Fruit fly (Drosophila melanogaster): ENCODE measurements around the gene nAChRbeta1.
A peak's percentile ranks its signal among the peaks of the same experiment; 100 is the strongest.

The nAChRbeta1 gene

dm6 chr3L:4445824-4446223, 16.7 kb downstream of the nAChRbeta1 start:
- no peak for TF ChIP-seq salr (GFP tag; optimal IDR thresholded peaks at IDR 0.05)
- TF ChIP-seq Hr38 (GFP tag; optimal IDR thresholded peaks at IDR 0.05), result no peak
- no peak for TF ChIP-seq CG11902 (GFP tag; optimal IDR thresholded peaks at IDR 0.05)
- peak; percentile 6 for TF ChIP-seq Eip78C (GFP tag)
- TF ChIP-seq svp (GFP tag), result no peak

dm6 chr3L:4446273-4446672, 17.1 kb downstream of the nAChRbeta1 start, which contains the start of gene CG12607:
CG12607 (plus strand) TSS chr3L:4446573.
- TF ChIP-seq CG1621 (tag; optimal IDR thresholded peaks at IDR 0.05) (no peak), Lpt (GFP tag; optimal IDR thresholded peaks at IDR 0.05) (no peak), CG6163 (GFP tag; IDR thresholded peaks at IDR 0.05) (no peak), CG3919 (GFP tag; optimal IDR thresholded peaks at IDR 0.05) (no peak)

- TF ChIP-seq CG15336 (GFP tag; IDR thresholded peaks at IDR 0.05) (no peak), CG34406 (GFP tag; optimal IDR thresholded peaks at IDR 0.05) (no peak), Sox15 (GFP tag; optimal IDR thresholded peaks at IDR 0.05) (no peak), CG16779 (tag; optimal IDR thresholded peaks at IDR 0.05) (no peak), dsx (GFP tag; optimal IDR thresholded peaks at IDR 0.05; ENCODE audit: poor library complexity, severe bottlenecking) (no peak), Sox14 (GFP tag; optimal IDR thresholded peaks at IDR 0.05) (no peak), net (GFP tag; optimal IDR thresholded peaks at IDR 0.05) (no peak), CG11762 (GFP tag; optimal IDR thresholded peaks at IDR 0.05; ENCODE audit: insufficient read depth) (no peak), CG9139 (GFP tag; optimal IDR thresholded peaks at IDR 0.05) (no peak), Eip78C (GFP tag) (no peak), lz (GFP tag; optimal IDR thresholded peaks at IDR 0.05) (no peak), CG11294 (GFP tag; IDR thresholded peaks at IDR 0.05) (no peak), CG8319 (GFP tag; optimal IDR thresholded peaks at IDR 0.05) (no peak), Blimp-1 (GFP tag; optimal IDR thresholded peaks at IDR 0.05) (no peak), CG6808 (GFP tag; optimal IDR thresholded peaks at IDR 0.05) (no peak), CG31627 (GFP tag; optimal IDR thresholded peaks at IDR 0.05) (no peak), spab (GFP tag; optimal IDR thresholded peaks at IDR 0.05) (no peak), Hr38 (GFP tag; optimal IDR thresholded peaks at IDR 0.05) (no peak), CG3919 (GFP tag; optimal IDR thresholded peaks at IDR 0.05) (no peak)
Measured at dm6 chr3L:4447229-4447628, 18.1 kb downstream of the nAChRbeta1 start.

dm6 chr3L:4458063-4458462, 28.9 kb downstream of the nAChRbeta1 start, which contains the start of gene CG11345:
CG11345 (minus strand) TSS chr3L:4458163.
- TF ChIP-seq CG11762 (GFP tag; optimal IDR thresholded peaks at IDR 0.05; ENCODE audit: insufficient read depth), result no peak
- TF ChIP-seq CG6276 (GFP tag; optimal IDR thresholded peaks at IDR 0.05), result no peak
- no peak for TF ChIP-seq acj6 (GFP tag; optimal IDR thresholded peaks at IDR 0.05)
- TF ChIP-seq Sox14 (GFP tag; optimal IDR thresholded peaks at IDR 0.05), result no peak
- no peak for TF ChIP-seq dac (GFP tag; optimal IDR thresholded peaks at IDR 0.05)

dm6 chr3L:4460307-4461088, 31.3 kb downstream of the nAChRbeta1 start, which contains the start of gene CG15022:
CG15022 (minus strand) TSS chr3L:4460317.
- TF ChIP-seq Gug (GFP tag; IDR thresholded peaks at IDR 0.05) (no peak), CG6163 (GFP tag; IDR thresholded peaks at IDR 0.05) (no peak), Sox14 (GFP tag; optimal IDR thresholded peaks at IDR 0.05) (no peak), fkh (GFP tag; optimal IDR thresholded peaks at IDR 0.05) (no peak), dac (GFP tag; optimal IDR thresholded peaks at IDR 0.05) (no peak), CG10669 (GFP tag; optimal IDR thresholded peaks at IDR 0.05) (no peak), Hr39 (GFP tag; optimal IDR thresholded peaks at IDR 0.05) (no peak), spab (GFP tag; optimal IDR thresholded peaks at IDR 0.05) (no peak), esn (GFP tag; optimal IDR thresholded peaks at IDR 0.05) (no peak), Lpt (GFP tag; optimal IDR thresholded peaks at IDR 0.05) (no peak), Sox102F (GFP tag; optimal IDR thresholded peaks at IDR 0.05) (no peak), fd59A (GFP tag; optimal IDR thresholded peaks at IDR 0.05) (no peak), svp (GFP tag) (no peak)

Measured in whole organism, prepupa.